Worm (Caenorhabditis elegans): Measurements from ENCODE around the gene gcs-1.

Gene gcs-1

ce11 chrII:9074492-9074891 is 36.4 kb upstream of the gcs-1 start:
- TF ChIP-seq sptf-1 (tag; optimal IDR thresholded peaks at IDR 0.05): no peak
- no peak for TF ChIP-seq ces-1 (GFP tag; optimal IDR thresholded peaks at IDR 0.05)
- TF ChIP-seq zip-8 (tag; optimal IDR thresholded peaks at IDR 0.05): no peak
- no peak for TF ChIP-seq sem-2 (GFP tag; optimal IDR thresholded peaks at IDR 0.05)

DNA sequence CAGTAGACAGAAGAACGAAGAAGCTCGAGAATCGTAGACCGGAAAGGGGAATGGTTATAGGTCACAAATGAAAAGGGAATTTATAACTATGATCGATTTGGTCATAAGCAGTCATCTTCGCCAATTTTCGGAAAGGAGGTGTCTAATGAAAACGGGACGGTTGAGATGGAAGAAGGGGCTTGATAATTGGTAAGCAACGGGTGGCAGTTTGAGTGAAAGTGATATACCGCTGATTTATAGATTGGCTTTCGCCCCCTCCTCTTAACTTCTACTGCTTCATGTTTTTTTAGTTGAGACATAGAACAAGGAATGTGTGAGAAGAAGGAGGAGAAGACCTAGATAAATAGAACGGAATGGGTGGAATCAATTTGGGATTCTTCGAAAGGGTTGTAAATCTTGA is 34.7 kb upstream of the gcs-1 start:
- TF ChIP-seq nhr-28 (tag; optimal IDR thresholded peaks at IDR 0.05) (no peak), tbx-8 (GFP tag; optimal IDR thresholded peaks at IDR 0.05) (no peak), ceh-43 (GFP tag; optimal IDR thresholded peaks at IDR 0.05) (no peak), lin-32 (GFP tag; optimal IDR thresholded peaks at IDR 0.05) (no peak), unc-39 (tag; optimal IDR thresholded peaks at IDR 0.05) (no peak), ceh-83 (GFP tag; optimal IDR thresholded peaks at IDR 0.05) (no peak), mls-2 (tag; optimal IDR thresholded peaks at IDR 0.05) (no peak), bed-3 (GFP tag; optimal IDR thresholded peaks at IDR 0.05) (no peak), elt-1 (tag; optimal IDR thresholded peaks at IDR 0.05; ENCODE audit: borderline replicate concordance, insufficient read depth) (no peak), nhr-12 (tag; optimal IDR thresholded peaks at IDR 0.05) (no peak), ztf-11 (tag; optimal IDR thresholded peaks at IDR 0.05) (no peak), sem-2 (GFP tag; optimal IDR thresholded peaks at IDR 0.05) (no peak), M03D4.4 (tag; optimal IDR thresholded peaks at IDR 0.05) (no peak), hlh-1 (tag; optimal IDR thresholded peaks at IDR 0.05) (no peak), cnd-1 (tag; optimal IDR thresholded peaks at IDR 0.05) (no peak)

ce11 chrII:9070740-9071139 is 32.6 kb upstream of the gcs-1 start, which contains the start of gene T24B8.4:
Gene T24B8.4, minus strand, starts transcription at chrII:9070840.
- no peak for TF ChIP-seq hlh-1 (tag; optimal IDR thresholded peaks at IDR 0.05)
- TF ChIP-seq unc-39 (tag; optimal IDR thresholded peaks at IDR 0.05): no peak
- no peak for TF ChIP-seq nhr-12 (tag; optimal IDR thresholded peaks at IDR 0.05)
- no peak for TF ChIP-seq sptf-1 (tag; optimal IDR thresholded peaks at IDR 0.05)
- no peak for TF ChIP-seq mls-2 (tag; optimal IDR thresholded peaks at IDR 0.05)
- no peak for TF ChIP-seq bed-3 (GFP tag; optimal IDR thresholded peaks at IDR 0.05)
- TF ChIP-seq zip-8 (tag; optimal IDR thresholded peaks at IDR 0.05): no peak
- TF ChIP-seq nhr-28 (tag; optimal IDR thresholded peaks at IDR 0.05): no peak
- no peak for TF ChIP-seq lin-32 (GFP tag; optimal IDR thresholded peaks at IDR 0.05)
- no peak for TF ChIP-seq unc-120 (tag; optimal IDR thresholded peaks at IDR 0.05; ENCODE audit: poor library complexity, severe bottlenecking)
- TF ChIP-seq drap-1 (GFP tag; optimal IDR thresholded peaks at IDR 0.05): no peak

- no peak for TF ChIP-seq unc-120 (tag; optimal IDR thresholded peaks at IDR 0.05; ENCODE audit: poor library complexity, severe bottlenecking)
- no peak for TF ChIP-seq elt-1 (tag; optimal IDR thresholded peaks at IDR 0.05; ENCODE audit: borderline replicate concordance, insufficient read depth)
- no peak for TF ChIP-seq ceh-43 (GFP tag; optimal IDR thresholded peaks at IDR 0.05)
- no peak for TF ChIP-seq pha-4 (tag; optimal IDR thresholded peaks at IDR 0.05)
- no peak for TF ChIP-seq tbx-8 (GFP tag; optimal IDR thresholded peaks at IDR 0.05)
- TF ChIP-seq ces-1 (GFP tag; optimal IDR thresholded peaks at IDR 0.05): no peak
- no peak for TF ChIP-seq ceh-83 (GFP tag; optimal IDR thresholded peaks at IDR 0.05)
- TF ChIP-seq hlh-1 (tag; optimal IDR thresholded peaks at IDR 0.05): no peak
These were observed 31.7 kb upstream of the gcs-1 start for ce11 chrII:9069836-9070235.

- TF ChIP-seq elt-1 (tag; optimal IDR thresholded peaks at IDR 0.05; ENCODE audit: borderline replicate concordance, insufficient read depth): peak; percentile 88
- peak; percentile 19 for TF ChIP-seq unc-62 (GFP tag; optimal IDR thresholded peaks at IDR 0.05)
- no peak for TF ChIP-seq mab-5 (tag; optimal IDR thresholded peaks at IDR 0.05)
These were observed 26.3 kb upstream of the gcs-1 start for ce11 chrII:9064437-9064836.

DNA sequence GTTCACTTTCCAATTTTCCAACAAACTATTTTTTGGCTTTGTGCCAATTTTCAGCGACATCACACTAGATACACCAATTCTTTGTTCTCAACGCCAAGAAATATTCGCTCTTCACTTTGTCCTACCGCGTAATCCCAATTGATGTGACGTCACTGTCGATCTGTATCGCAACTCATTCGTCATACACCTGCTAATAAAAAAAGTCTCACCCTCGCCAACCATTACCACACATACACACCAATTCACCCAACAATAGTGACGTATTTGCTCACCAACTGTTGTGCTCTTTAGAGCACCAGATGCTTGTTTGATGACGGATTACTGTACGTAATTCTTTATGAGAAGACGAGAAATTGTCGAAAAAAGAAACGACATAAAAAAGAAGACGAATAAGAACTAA is 25.2 kb upstream of the gcs-1 start:
- TF ChIP-seq elt-1 (tag; optimal IDR thresholded peaks at IDR 0.05; ENCODE audit: borderline replicate concordance, insufficient read depth) (no peak), nhr-76 (tag; optimal IDR thresholded peaks at IDR 0.05) (no peak), zip-8 (tag; optimal IDR thresholded peaks at IDR 0.05) (peak; percentile 87), unc-62 (GFP tag; optimal IDR thresholded peaks at IDR 0.05) (peak; percentile 57), nhr-12 (tag; optimal IDR thresholded peaks at IDR 0.05) (peak; percentile 40), lin-32 (GFP tag; optimal IDR thresholded peaks at IDR 0.05) (peak; percentile 4), bed-3 (GFP tag; optimal IDR thresholded peaks at IDR 0.05) (no peak), hlh-1 (tag; optimal IDR thresholded peaks at IDR 0.05) (peak; percentile 71), lsy-2 (tag; optimal IDR thresholded peaks at IDR 0.05) (peak; percentile 49), snpc-4 (tag; optimal IDR thresholded peaks at IDR 0.05) (no peak), mep-1 (tag; optimal IDR thresholded peaks at IDR 0.05) (no peak), ceh-43 (GFP tag; optimal IDR thresholded peaks at IDR 0.05) (no peak), mls-2 (tag; optimal IDR thresholded peaks at IDR 0.05) (no peak), cnd-1 (tag; optimal IDR thresholded peaks at IDR 0.05) (peak; percentile 81), M03D4.4 (tag; optimal IDR thresholded peaks at IDR 0.05) (no peak), sptf-1 (tag; optimal IDR thresholded peaks at IDR 0.05) (no peak), ceh-39 (tag; optimal IDR thresholded peaks at IDR 0.05) (peak; percentile 26), nhr-2 (tag; optimal IDR thresholded peaks at IDR 0.05) (peak; percentile 92)
